Worm (Caenorhabditis elegans) whole organism, L4 larva: ENCODE results near the gene trmt-10A.
"Not testable (repeated sequence)": the region's sequence is repeated elsewhere in the genome, so short reads cannot be mapped to it uniquely, and the experiment has no call there.

ENCODE experiments used
- F10B5.3 ChIP-seq: sonication (generic microtip); optimal IDR thresholded peaks from 2 replicates; lab custom pipeline; 2016; ENCODE audit warnings: mild to moderate bottlenecking, missing genetic modification characterization, missing compliant biosample characterization
- F26F4.8 ChIP-seq: fragments of 200-800 bp; sonication (Bioruptor generic); conservative IDR thresholded peaks from 2 replicates; pipeline ENCODE4 v1.3.6; 2022; ENCODE audit warnings: missing genetic modification characterization, missing compliant biosample characterization
- F37D6.2 ChIP-seq: sonication (generic microtip); optimal IDR thresholded peaks from 2 replicates; lab custom pipeline; 2016; ENCODE audit warnings: mild to moderate bottlenecking, missing genetic modification characterization, missing compliant biosample characterization
- F49E8.2 ChIP-seq: sonication (generic microtip); optimal IDR thresholded peaks from 2 replicates; lab custom pipeline; 2016; ENCODE audit warnings: missing compliant biosample characterization, mild to moderate bottlenecking, missing genetic modification characterization, borderline replicate concordance
- R02D3.7 ChIP-seq: fragments of 150-350 bp; sonication (generic microtip); optimal IDR thresholded peaks from 3 replicates; lab custom pipeline; 2014; ENCODE audit warnings: missing biosample characterization, missing genetic modification characterization
- T20F7.1 ChIP-seq: fragments of 200-800 bp; sonication (Bioruptor generic); optimal IDR thresholded peaks from 2 replicates; lab custom pipeline; 2018; ENCODE audit warnings: mild to moderate bottlenecking, missing genetic modification characterization, missing compliant biosample characterization
- Y48G9A.11 ChIP-seq: fragments of 200-800 bp; sonication (Bioruptor generic); IDR thresholded peaks from 2 replicates; pipeline ENCODE4 v1.3.6; 2022; ENCODE audit warnings: missing genetic modification reagents, missing genetic modification characterization, missing compliant biosample characterization
- Y5F2A.4 ChIP-seq: fragments of 200-800 bp; sonication (Bioruptor generic); optimal IDR thresholded peaks from 2 replicates; lab custom pipeline; 2018; ENCODE audit warnings: mild to moderate bottlenecking, missing genetic modification characterization, missing compliant biosample characterization
- Y75B8A.6 ChIP-seq: fragments of 200-800 bp; sonication (Bioruptor generic); IDR thresholded peaks from 2 replicates; pipeline ENCODE4 v1.3.6; 2022; ENCODE audit warnings: missing genetic modification reagents, missing genetic modification characterization, missing compliant biosample characterization
- aha-1 ChIP-seq: fragments of 150-350 bp; peaks from one replicate; lab custom pipeline; 2014; ENCODE audit warnings: missing biosample characterization, missing genetic modification characterization
- ceh-20 ChIP-seq: fragments of 200-800 bp; sonication (Bioruptor generic); IDR thresholded peaks from 2 replicates; pipeline ENCODE4 v1.3.6; 2022; ENCODE audit warnings: missing genetic modification reagents, missing genetic modification characterization, missing compliant biosample characterization
- ctbp-1 ChIP-seq: fragments of 200-800 bp; sonication (Bioruptor generic); IDR thresholded peaks from 2 replicates; pipeline ENCODE4 v1.3.6; 2022; ENCODE audit warnings: missing genetic modification reagents, missing genetic modification characterization, missing compliant biosample characterization
- daf-19 ChIP-seq: fragments of 200-800 bp; sonication (Bioruptor generic); conservative IDR thresholded peaks from 2 replicates; pipeline ENCODE4 v1.3.6; 2022; ENCODE audit warnings: missing genetic modification characterization, missing compliant biosample characterization
- dmd-6 ChIP-seq: fragments of 200-800 bp; sonication (Bioruptor generic); IDR thresholded peaks from 2 replicates; pipeline ENCODE4 v1.3.6; 2022; ENCODE audit warnings: missing genetic modification reagents, missing genetic modification characterization, missing compliant biosample characterization
- dve-1 ChIP-seq: sonication (generic microtip); optimal IDR thresholded peaks from 2 replicates; lab custom pipeline; 2017; ENCODE audit warnings: antibody characterized with exemption, mild to moderate bottlenecking, missing genetic modification characterization, missing compliant biosample characterization; ENCODE audit not compliant: insufficient read depth
- egl-27 ChIP-seq: sonication (generic microtip); optimal IDR thresholded peaks from 3 replicates; lab custom pipeline; 2017; ENCODE audit warnings: missing biosample characterization, missing genetic modification reagents, missing genetic modification characterization
- fkh-10 ChIP-seq: fragments of 150-350 bp; optimal IDR thresholded peaks from 2 replicates; lab custom pipeline; 2014; ENCODE audit warnings: missing biosample characterization, missing genetic modification reagents, missing genetic modification characterization
- lin-13 ChIP-seq: fragments of 150-350 bp; optimal IDR thresholded peaks from 2 replicates; lab custom pipeline; 2014; ENCODE audit warnings: missing biosample characterization, missing genetic modification reagents, missing genetic modification characterization
- lin-15B ChIP-seq: fragments of 150-350 bp; sonication (generic microtip); optimal IDR thresholded peaks from 3 replicates; lab custom pipeline; 2014; ENCODE audit warnings: missing biosample characterization, missing genetic modification characterization
- lin-39 ChIP-seq: fragments of 150-350 bp; optimal IDR thresholded peaks from 2 replicates; lab custom pipeline; 2014; ENCODE audit warnings: missing biosample characterization, missing genetic modification reagents, missing genetic modification characterization
- madf-5 ChIP-seq, 2 experiments: fragments of 200-800 bp; sonication (Bioruptor generic); IDR thresholded peaks; 2 replicates each; pipeline ENCODE4 v1.3.6; 2022; ENCODE audit warnings: missing compliant biosample characterization in 2 of 2, missing genetic modification characterization in 2 of 2
- madf-9 ChIP-seq: fragments of 200-800 bp; sonication (Bioruptor generic); conservative IDR thresholded peaks from 2 replicates; pipeline ENCODE4 v1.3.6; 2022; ENCODE audit warnings: missing genetic modification reagents, missing genetic modification characterization, missing compliant biosample characterization
- mdl-1 ChIP-seq, 2 experiments: fragments of 150-350 bp in 1 of 2; sonication (generic microtip) in 1 of 2; optimal IDR thresholded peaks; 2 replicates each; lab custom pipeline; 2014 to 2017; ENCODE audit warnings: missing biosample characterization in 2 of 2, missing genetic modification characterization in 2 of 2
- mxl-3 ChIP-seq: fragments of 200-800 bp; sonication (Bioruptor generic); optimal IDR thresholded peaks from 2 replicates; lab custom pipeline; 2018; ENCODE audit warnings: mild to moderate bottlenecking, missing genetic modification characterization, missing compliant biosample characterization
- nhr-10 ChIP-seq: fragments of 150-350 bp; optimal IDR thresholded peaks from 2 replicates; lab custom pipeline; 2014; ENCODE audit warnings: missing biosample characterization, missing genetic modification characterization
- nhr-102 ChIP-seq: sonication (generic microtip); optimal IDR thresholded peaks from 2 replicates; lab custom pipeline; 2016; ENCODE audit warnings: mild to moderate bottlenecking, missing genetic modification characterization, moderate library complexity, missing compliant biosample characterization
- nhr-28 ChIP-seq: fragments of 150-350 bp; optimal IDR thresholded peaks from 2 replicates; lab custom pipeline; 2014; ENCODE audit warnings: missing biosample characterization, missing genetic modification characterization
- nhr-42 ChIP-seq: fragments of 200-800 bp; sonication (Bioruptor generic); IDR thresholded peaks from 2 replicates; pipeline ENCODE4 v1.3.6; 2022; ENCODE audit warnings: missing genetic modification characterization, missing compliant biosample characterization
- nhr-6 ChIP-seq: fragments of 150-350 bp; optimal IDR thresholded peaks from 2 replicates; lab custom pipeline; 2014; ENCODE audit warnings: missing biosample characterization, missing genetic modification characterization
- nhr-77 ChIP-seq: fragments of 150-350 bp; optimal IDR thresholded peaks from 2 replicates; lab custom pipeline; 2014; ENCODE audit warnings: missing biosample characterization, missing genetic modification characterization
- saeg-2 ChIP-seq: fragments of 200-800 bp; sonication (Bioruptor generic); IDR thresholded peaks from 2 replicates; pipeline ENCODE4 v1.3.6; 2022; ENCODE audit warnings: missing genetic modification reagents, missing genetic modification characterization, missing compliant biosample characterization
- snpc-1.2 ChIP-seq: fragments of 200-800 bp; sonication (Bioruptor generic); IDR thresholded peaks from 2 replicates; pipeline ENCODE4 v1.3.6; 2022; ENCODE audit warnings: missing genetic modification reagents, missing genetic modification characterization, missing compliant biosample characterization
- snpc-4 ChIP-seq: fragments of 150-350 bp; optimal IDR thresholded peaks from 2 replicates; lab custom pipeline; 2014; ENCODE audit warnings: missing biosample characterization, missing genetic modification characterization
- unc-130 ChIP-seq: sonication (generic microtip); optimal IDR thresholded peaks from 2 replicates; lab custom pipeline; 2016; ENCODE audit warnings: missing genetic modification reagents, missing genetic modification characterization, missing compliant biosample characterization
- unc-62 ChIP-seq, 3 experiments: fragments of 150-350 bp in 1 of 3; sonication (generic microtip); optimal IDR thresholded peaks in 2 of 3; peaks in 1 of 3; 1 replicate in 1 of 3; 2 replicates in 2 of 3; lab custom pipeline; 2014 to 2017; ENCODE audit warnings: missing biosample characterization in 3 of 3, missing genetic modification characterization in 3 of 3, missing genetic modification reagents in 3 of 3, missing genotype in 1 of 3
- vab-7 ChIP-seq: fragments of 200-800 bp; sonication (Bioruptor generic); IDR thresholded peaks from 2 replicates; pipeline ENCODE4 v1.3.6; 2022; ENCODE audit warnings: missing genetic modification reagents, missing genetic modification characterization, missing compliant biosample characterization
- zag-1 ChIP-seq: fragments of 150-350 bp; optimal IDR thresholded peaks from 2 replicates; lab custom pipeline; 2014; ENCODE audit warnings: missing biosample characterization, missing genetic modification characterization
- zip-2 ChIP-seq: fragments of 150-350 bp; optimal IDR thresholded peaks from 2 replicates; lab custom pipeline; 2014; ENCODE audit warnings: missing biosample characterization, missing genetic modification characterization

trmt-10A gene

ce11 chrIV:9898712-9899111 lies 33.3 kb downstream of the trmt-10A start, which contains the start of gene tbc-3:
Gene tbc-3 (plus strand): TSS chrIV:9899012.
- TF ChIP-seq nhr-102 (no peak), dmd-6 (0 out of 2 replicates have a peak, but pooled peaks have one; percentile 4), aha-1 (tag; lab: Kevin White, UChicago) (peak; percentile 58)
- TF ChIP-seq, all 104 proteins: peak for 2

ce11 chrIV:9895088-9895487 lies 36.9 kb downstream of the trmt-10A start, which contains the start of gene ssp-32:
Gene ssp-32 (plus strand): TSS chrIV:9895388.
- TF ChIP-seq F37D6.2 (tag; lab: Kevin White, UChicago), result no peak
- no peak for TF ChIP-seq nhr-10 (tag; lab: Kevin White, UChicago)
- TF ChIP-seq F49E8.2 (tag; lab: Kevin White, UChicago), result no peak
- no peak for TF ChIP-seq ceh-20 (GFP tag; lab: Robert Waterston, UW)
- no peak for TF ChIP-seq madf-9 (GFP tag; lab: Robert Waterston, UW)
- no peak for TF ChIP-seq unc-62 (GFP tag; optimal IDR thresholded peaks at IDR 0.05 in 1 of 2; lab: Kevin White, UChicago)
- TF ChIP-seq unc-62 (tag; optimal IDR thresholded peaks at IDR 0.05; lab: Kevin White, UChicago), result no peak
- no peak for TF ChIP-seq F26F4.8 (GFP tag; lab: Robert Waterston, UW)
- no peak for TF ChIP-seq mdl-1 (tag; optimal IDR thresholded peaks at IDR 0.05; lab: Kevin White, UChicago)
- no peak for TF ChIP-seq Y5F2A.4 (GFP tag; lab: Kevin White, UChicago)
- TF ChIP-seq vab-7, result no peak
- TF ChIP-seq lin-39 (tag; lab: Kevin White, UChicago), result no peak
- no peak for TF ChIP-seq madf-5 (GFP tag; IDR thresholded peaks at IDR 0.05; lab: Robert Waterston, UW)

DNA sequence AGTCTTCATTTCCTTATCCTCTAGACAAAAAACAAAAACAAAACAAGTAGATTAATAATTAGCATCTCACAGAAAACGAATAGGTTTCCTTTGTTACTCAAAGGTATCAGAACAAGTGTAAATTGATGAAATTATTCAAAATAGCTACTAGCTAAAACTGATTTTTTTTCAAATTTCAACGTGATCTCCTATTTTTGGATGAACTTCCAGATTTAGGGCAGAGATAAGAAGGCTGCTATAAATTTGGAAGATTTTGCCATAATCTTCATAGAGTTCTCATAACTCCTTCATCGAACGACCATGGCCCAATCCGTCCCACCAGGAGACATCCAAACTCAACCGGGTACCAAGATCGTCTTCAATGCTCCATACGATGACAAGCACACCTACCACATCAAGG lies 37.7 kb downstream of the trmt-10A start, which contains the start of gene msp-77:
Gene msp-77 (plus strand): TSS at position 301 of the 400 bp plus-strand sequence.
- TF ChIP-seq F26F4.8 (GFP tag; lab: Robert Waterston, UW), result 0 out of 2 replicates have a peak, but pooled peaks have one; percentile 57
- TF ChIP-seq, all 104 proteins: peak for 1; not testable (repeated sequence) for 103

DNA sequence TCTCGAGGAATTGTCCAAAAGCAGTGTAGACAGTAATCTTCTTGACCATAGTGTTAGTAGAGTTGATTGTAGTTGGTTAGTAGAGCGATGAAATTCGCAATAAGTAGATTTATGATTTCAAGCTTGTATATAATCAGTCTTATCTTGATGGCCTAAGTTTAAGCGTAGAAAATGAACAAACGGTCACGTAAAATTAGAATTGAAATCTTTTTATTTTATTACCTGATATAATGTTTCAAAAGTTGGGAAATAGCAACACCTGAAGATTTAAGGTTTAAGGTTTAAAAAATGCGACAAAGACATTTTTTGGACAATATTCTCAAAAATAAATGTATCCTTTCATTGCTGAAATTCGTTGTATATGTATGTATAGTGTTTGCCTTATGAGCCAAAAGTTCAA lies 38.4 kb downstream of the trmt-10A start, which contains the start of gene sss-1:
Gene sss-1 (minus strand): TSS at position 101 of the 400 bp plus-strand sequence.
- not testable (repeated sequence) for TF ChIP-seq nhr-42 (GFP tag; lab: Robert Waterston, UW); Y5F2A.4 (GFP tag; lab: Kevin White, UChicago); zag-1

DNA sequence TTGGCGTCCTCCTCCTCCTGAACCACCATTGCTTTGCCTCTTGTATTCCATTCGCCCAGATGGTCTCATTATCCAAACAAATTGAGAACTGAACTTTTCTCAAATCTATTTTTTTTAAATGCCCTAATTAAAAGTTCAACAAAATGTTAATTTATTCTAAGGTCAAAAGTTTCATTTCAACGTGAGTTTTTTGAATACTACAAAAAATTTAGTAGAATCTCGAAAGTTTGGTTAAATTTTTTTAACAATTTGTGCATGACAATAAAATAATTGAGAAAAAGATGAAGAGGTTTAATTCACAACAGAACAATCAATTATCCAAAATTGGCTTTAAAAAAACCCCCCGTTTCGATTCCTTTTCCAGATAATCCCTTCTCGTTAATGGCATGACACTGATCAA lies 40.1 kb downstream of the trmt-10A start, which contains the start of gene F32B6.4:
Gene F32B6.4 (minus strand): TSS at position 101 of the 400 bp plus-strand sequence.
- no peak for TF ChIP-seq lin-39 (tag; lab: Kevin White, UChicago)
- TF ChIP-seq R02D3.7, result no peak
- TF ChIP-seq ctbp-1 (GFP tag; lab: Robert Waterston, UW), result no peak
- TF ChIP-seq dve-1 (tag; lab: Kevin White, UChicago), result no peak
- TF ChIP-seq, all 104 proteins: peak for 0

ce11 chrIV:9889857-9890256 lies 42.2 kb downstream of the trmt-10A start, which contains the start of gene ttbk-3:
Gene ttbk-3 (minus strand): TSS chrIV:9889957.
- TF ChIP-seq saeg-2 (GFP tag; lab: Robert Waterston, UW), result no peak

ce11 chrIV:9884257-9884656 lies 47.8 kb downstream of the trmt-10A start, which contains the start of the genes prp-18 and mccc-1:
Gene prp-18 (minus strand): TSS chrIV:9884383.
Gene mccc-1 (plus strand): TSS chrIV:9884570.
- no peak for TF ChIP-seq lin-13 (GFP tag; lab: Kevin White, UChicago)
- no peak for TF ChIP-seq Y48G9A.11 (GFP tag; lab: Robert Waterston, UW)
- no peak for TF ChIP-seq daf-19
- peak; percentile 64 for TF ChIP-seq unc-130 (GFP tag; lab: Kevin White, UChicago)
- no peak for TF ChIP-seq zip-2 (tag; lab: Kevin White, UChicago)
- peak; percentile 34 for TF ChIP-seq nhr-77 (tag; lab: Kevin White, UChicago)
- no peak for TF ChIP-seq Y75B8A.6
- TF ChIP-seq egl-27 (tag; lab: Kevin White, UChicago), result no peak
- TF ChIP-seq mxl-3 (GFP tag; lab: Kevin White, UChicago), result no peak
- TF ChIP-seq F10B5.3 (tag; lab: Kevin White, UChicago), result no peak
- TF ChIP-seq Y5F2A.4 (GFP tag; lab: Kevin White, UChicago), result no peak
- TF ChIP-seq nhr-6 (tag; lab: Kevin White, UChicago), result peak; percentile 57
- TF ChIP-seq lin-15B (tag; lab: Kevin White, UChicago), result no peak
- TF ChIP-seq fkh-10 (GFP tag; lab: Kevin White, UChicago), result no peak
- TF ChIP-seq nhr-28, result peak; percentile 4
- TF ChIP-seq snpc-4 (tag; lab: Kevin White, UChicago), result no peak
- 0 out of 4 replicates have a peak, but pooled peaks of 1 of the 2 experiments have one; percentile 14 for TF ChIP-seq madf-5 (GFP tag; IDR thresholded peaks at IDR 0.05; lab: Robert Waterston, UW)
- TF ChIP-seq snpc-1.2, result 0 out of 2 replicates have a peak, but pooled peaks have one; percentile 24
- TF ChIP-seq T20F7.1, result peak; percentile 48
